Fruit fly (Drosophila melanogaster) whole organism, embryonic: ENCODE results near the gene Yp1.

Experiments used
- Atf3 ChIP-seq: fragments of 200-800 bp; sonication (Bioruptor generic); optimal IDR thresholded peaks from 3 replicates; lab custom pipeline; 2016; ENCODE audit warnings: missing biosample characterization, missing genetic modification characterization
- CG10274 ChIP-seq: fragments of 200-800 bp; sonication (Bioruptor generic); optimal IDR thresholded peaks from 3 replicates; lab custom pipeline; 2017; ENCODE audit warnings: missing biosample characterization, mild to moderate bottlenecking, missing genetic modification characterization
- CG14965 ChIP-seq: fragments of 200-800 bp; sonication (Bioruptor generic); optimal IDR thresholded peaks from 2 replicates; lab custom pipeline; 2016; ENCODE audit warnings: missing biosample characterization, missing genetic modification characterization, borderline replicate concordance
- CG1529 ChIP-seq: fragments of 200-800 bp; sonication (Bioruptor generic); optimal IDR thresholded peaks from 3 replicates; lab custom pipeline; 2018; ENCODE audit warnings: missing biosample characterization, missing genetic modification characterization
- CG18262 ChIP-seq: fragments of 200-800 bp; optimal IDR thresholded peaks from 3 replicates; lab custom pipeline; 2019; ENCODE audit warnings: missing biosample characterization, mild to moderate bottlenecking, missing genetic modification characterization, moderate library complexity
- CG18619 ChIP-seq: fragments of 200-800 bp; sonication (Bioruptor generic); optimal IDR thresholded peaks from 3 replicates; lab custom pipeline; 2017; ENCODE audit warnings: missing biosample characterization, mild to moderate bottlenecking, missing genetic modification characterization
- CG2199 ChIP-seq: fragments of 200-800 bp; sonication (Bioruptor generic); IDR thresholded peaks from 3 replicates; pipeline ENCODE4 v1.3.6; 2022; ENCODE audit warnings: missing biosample characterization, missing genetic modification characterization
- CG2678 ChIP-seq: fragments of 200-800 bp; sonication (Bioruptor generic); optimal IDR thresholded peaks from 3 replicates; lab custom pipeline; 2019; ENCODE audit warnings: missing biosample characterization, mild to moderate bottlenecking, missing genetic modification characterization, moderate library complexity
- CG34224 ChIP-seq: fragments of 200-800 bp; sonication (Bioruptor generic); IDR thresholded peaks from 3 replicates; pipeline ENCODE4 v1.3.6; 2022; ENCODE audit warnings: missing biosample characterization, missing genetic modification characterization; ENCODE audit not compliant: partially characterized antibody
- CG4617 ChIP-seq: fragments of 200-800 bp; sonication (Bioruptor generic); optimal IDR thresholded peaks from 3 replicates; lab custom pipeline; 2016; ENCODE audit warnings: missing biosample characterization, missing genetic modification characterization, borderline replicate concordance
- CG6813 ChIP-seq: fragments of 200-800 bp; sonication (Bioruptor generic); optimal IDR thresholded peaks from 2 replicates; lab custom pipeline; 2017; ENCODE audit warnings: missing biosample characterization, missing genetic modification characterization, mild to moderate bottlenecking, moderate library complexity, missing genetic modification reagents
- CG8765 ChIP-seq: fragments of 200-800 bp; sonication (Bioruptor generic); IDR thresholded peaks from 2 replicates; pipeline ENCODE4 v1.3.6; 2022; ENCODE audit warnings: missing biosample characterization, missing genetic modification characterization
- CG8944 ChIP-seq: fragments of 200-800 bp; sonication (Bioruptor generic); optimal IDR thresholded peaks from 3 replicates; lab custom pipeline; 2016; ENCODE audit warnings: missing biosample characterization, missing genetic modification characterization
- CG9215 ChIP-seq: fragments of 200-800 bp; sonication (Bioruptor generic); IDR thresholded peaks from 2 replicates; pipeline ENCODE4 v1.3.6; 2022; ENCODE audit warnings: missing biosample characterization, missing genetic modification characterization
- CG9817 ChIP-seq: fragments of 200-800 bp; sonication (Bioruptor generic); optimal IDR thresholded peaks from 2 replicates; lab custom pipeline; 2018; ENCODE audit warnings: missing biosample characterization, mild to moderate bottlenecking, missing genetic modification characterization, moderate library complexity
- CHES-1-like ChIP-seq: fragments of 200-800 bp; sonication (Bioruptor generic); optimal IDR thresholded peaks from 2 replicates; lab custom pipeline; 2016; ENCODE audit warnings: missing biosample characterization, missing genetic modification characterization
- Dp ChIP-seq: fragments of 200-800 bp; sonication (Bioruptor generic); optimal IDR thresholded peaks from 2 replicates; lab custom pipeline; 2018; ENCODE audit warnings: missing biosample characterization, mild to moderate bottlenecking, missing genetic modification characterization, moderate library complexity
- Ets65A ChIP-seq: fragments of 200-800 bp; sonication (Bioruptor generic); peaks from one replicate; lab custom pipeline; 2016; ENCODE audit warnings: missing biosample characterization, missing genetic modification characterization
- HLH3B ChIP-seq: fragments of 200-800 bp; sonication (Bioruptor generic); IDR thresholded peaks from 2 replicates; pipeline ENCODE4 v1.3.6; 2022; ENCODE audit warnings: missing biosample characterization, missing genetic modification characterization
- HLHmδ ChIP-seq: fragments of 200-800 bp; sonication (Bioruptor generic); optimal IDR thresholded peaks from 2 replicates; lab custom pipeline; 2018; ENCODE audit warnings: missing biosample characterization, mild to moderate bottlenecking, missing genetic modification characterization, moderate library complexity
- MESR4 ChIP-seq: fragments of 200-800 bp; sonication (Bioruptor generic); optimal IDR thresholded peaks from 2 replicates; lab custom pipeline; 2018; ENCODE audit warnings: missing biosample characterization, mild to moderate bottlenecking, missing genetic modification characterization, moderate library complexity
- Mrtf ChIP-seq: fragments of 200-800 bp; sonication (Bioruptor generic); IDR thresholded peaks from 3 replicates; pipeline ENCODE4 v1.3.6; 2022; ENCODE audit warnings: missing biosample characterization, missing genetic modification characterization
- Xrp1 ChIP-seq: fragments of 200-800 bp; sonication (Bioruptor generic); IDR thresholded peaks from 2 replicates; pipeline ENCODE4 v1.3.6; 2022; ENCODE audit warnings: missing biosample characterization, missing genetic modification characterization
- ac ChIP-seq: fragments of 200-800 bp; sonication (Bioruptor generic); optimal IDR thresholded peaks from 3 replicates; lab custom pipeline; 2017; ENCODE audit warnings: missing biosample characterization, mild to moderate bottlenecking, missing genetic modification characterization
- amos ChIP-seq: fragments of 200-800 bp; sonication (Bioruptor generic); IDR thresholded peaks from 2 replicates; pipeline ENCODE4 v1.3.6; 2022; ENCODE audit warnings: missing biosample characterization, missing genetic modification characterization; ENCODE audit not compliant: partially characterized antibody
- ara ChIP-seq: fragments of 200-800 bp; sonication (Bioruptor generic); IDR thresholded peaks from 2 replicates; pipeline ENCODE4 v1.3.6; 2022; ENCODE audit warnings: missing biosample characterization, missing genetic modification characterization
- bigmax ChIP-seq: fragments of 200-800 bp; sonication (Bioruptor generic); optimal IDR thresholded peaks from 2 replicates; lab custom pipeline; 2018; ENCODE audit warnings: missing biosample characterization, mild to moderate bottlenecking, missing genetic modification characterization
- chinmo ChIP-seq: fragments of 200-800 bp; sonication (Bioruptor generic); IDR thresholded peaks from 4 replicates; pipeline ENCODE4 v1.3.6; 2022; ENCODE audit warnings: missing biosample characterization, missing genetic modification characterization; ENCODE audit not compliant: partially characterized antibody
- chn ChIP-seq: fragments of 200-800 bp; sonication (Bioruptor generic); optimal IDR thresholded peaks from 2 replicates; lab custom pipeline; 2016; ENCODE audit warnings: missing biosample characterization, missing genetic modification characterization
- gce ChIP-seq: fragments of 200-800 bp; sonication (Bioruptor generic); IDR thresholded peaks from 3 replicates; pipeline ENCODE4 v1.3.6; 2022; ENCODE audit warnings: missing biosample characterization, missing genetic modification characterization
- hb ChIP-seq: fragments of 200-800 bp; sonication (Bioruptor generic); IDR thresholded peaks from 3 replicates; pipeline ENCODE4 v1.3.6; 2022; ENCODE audit warnings: missing biosample characterization, missing genetic modification characterization; ENCODE audit not compliant: partially characterized antibody
- klu ChIP-seq: fragments of 200-800 bp; sonication (Bioruptor generic); IDR thresholded peaks from 2 replicates; pipeline ENCODE4 v1.3.6; 2022; ENCODE audit warnings: missing biosample characterization, missing genetic modification characterization
- knrl ChIP-seq: fragments of 200-800 bp; sonication (Bioruptor generic); IDR thresholded peaks from 3 replicates; pipeline ENCODE4 v1.3.6; 2022; ENCODE audit warnings: missing biosample characterization, missing genetic modification characterization; ENCODE audit not compliant: partially characterized antibody
- nerfin-1 ChIP-seq: fragments of 200-800 bp; sonication (Bioruptor generic); optimal IDR thresholded peaks from 3 replicates; lab custom pipeline; 2019; ENCODE audit warnings: missing biosample characterization, mild to moderate bottlenecking, missing genetic modification characterization, moderate library complexity
- pzg ChIP-seq: fragments of 200-800 bp; sonication (Bioruptor generic); optimal IDR thresholded peaks from 3 replicates; lab custom pipeline; 2018; ENCODE audit warnings: missing biosample characterization, mild to moderate bottlenecking, missing genetic modification characterization, moderate library complexity
- sens ChIP-seq: fragments of 200-800 bp; sonication (Bioruptor generic); peaks from one replicate; lab custom pipeline; 2016; ENCODE audit warnings: missing biosample characterization, missing genetic modification characterization
- seq ChIP-seq: fragments of 200-800 bp; sonication (Bioruptor generic); IDR thresholded peaks from 2 replicates; pipeline ENCODE4 v1.3.6; 2022; ENCODE audit warnings: missing biosample characterization, missing genetic modification characterization
- sima ChIP-seq: fragments of 200-800 bp; sonication (Bioruptor generic); optimal IDR thresholded peaks from 2 replicates; lab custom pipeline; 2016; ENCODE audit warnings: missing biosample characterization, missing genetic modification characterization
- sisA ChIP-seq: fragments of 200-800 bp; sonication (Bioruptor generic); IDR thresholded peaks from 2 replicates; pipeline ENCODE4 v1.3.6; 2022; ENCODE audit warnings: missing biosample characterization, missing genetic modification characterization
- so ChIP-seq: fragments of 200-800 bp; sonication (Bioruptor generic); IDR thresholded peaks from 3 replicates; pipeline ENCODE4 v1.3.6; 2022; ENCODE audit warnings: missing biosample characterization, missing genetic modification characterization
- sug ChIP-seq: fragments of 200-800 bp; optimal IDR thresholded peaks from 2 replicates; lab custom pipeline; 2019; ENCODE audit warnings: missing biosample characterization, mild to moderate bottlenecking, missing genetic modification characterization, moderate library complexity
- zf30C ChIP-seq: fragments of 200-800 bp; sonication (Bioruptor generic); optimal IDR thresholded peaks from 3 replicates; lab custom pipeline; 2018; ENCODE audit warnings: missing biosample characterization, mild to moderate bottlenecking, missing genetic modification characterization

Yp1 gene

dm6 chrX:10067528-10067927 lies 13.9 kb downstream of the Yp1 start (continued):
- TF ChIP-seq seq (GFP tag; lab: Robert Waterston, UW): 0 out of 2 replicates have a peak, but pooled peaks have one; percentile 21
- no peak for TF ChIP-seq CG2678 (tag; lab: Kevin White, UChicago)
- TF ChIP-seq pzg: no peak
- TF ChIP-seq nerfin-1 (tag; lab: Kevin White, UChicago): no peak
- no peak for TF ChIP-seq knrl (GFP tag; lab: Robert Waterston, UW)
- no peak for TF ChIP-seq bigmax (GFP tag; lab: Kevin White, UChicago)
- TF ChIP-seq ara (GFP tag; lab: Robert Waterston, UW): no peak
- TF ChIP-seq CG9817 (tag; lab: Kevin White, UChicago): peak; percentile 17
- no peak for TF ChIP-seq CHES-1-like (GFP tag; lab: Kevin White, UChicago)
- peak; percentile 93 for TF ChIP-seq Ets65A (GFP tag; lab: Kevin White, UChicago)
- peak; percentile 16 for TF ChIP-seq chn (GFP tag; lab: Kevin White, UChicago)
- peak; percentile 32 for TF ChIP-seq CG18262 (tag; lab: Kevin White, UChicago)
- TF ChIP-seq HLHmδ (GFP tag; lab: Kevin White, UChicago): no peak
- no peak for TF ChIP-seq sug (tag; lab: Kevin White, UChicago)
- TF ChIP-seq zf30C (GFP tag; lab: Kevin White, UChicago): no peak
- TF ChIP-seq so (GFP tag; lab: Robert Waterston, UW): no peak
- no peak for TF ChIP-seq CG4617 (GFP tag; lab: Kevin White, UChicago)
- TF ChIP-seq CG8765: peak; percentile 20; the same call in 1 of the 2 replicates
- peak; percentile 72; the same call in 1 of the 2 replicates for TF ChIP-seq Xrp1
- 0 out of 3 replicates have a peak, but pooled peaks have one; percentile 57 for TF ChIP-seq Mrtf
- TF ChIP-seq CG9215: 0 out of 2 replicates have a peak, but pooled peaks have one; percentile 10
- TF ChIP-seq Dp (GFP tag; lab: Kevin White, UChicago): no peak
- peak; percentile 57 for TF ChIP-seq sisA (GFP tag; lab: Robert Waterston, UW)
- TF ChIP-seq amos (GFP tag; lab: Robert Waterston, UW): no peak
- no peak for TF ChIP-seq CG18619 (GFP tag; lab: Kevin White, UChicago)
- TF ChIP-seq CG34224 (GFP tag; lab: Robert Waterston, UW): no peak
- TF ChIP-seq klu: peak; percentile 36; the same call in 1 of the 2 replicates
- TF ChIP-seq sima (GFP tag; lab: Kevin White, UChicago): no peak
- TF ChIP-seq Atf3 (GFP tag; lab: Kevin White, UChicago): peak; percentile 10
- no peak for TF ChIP-seq CG10274
- TF ChIP-seq sens: peak; percentile 89
- TF ChIP-seq MESR4: no peak
- no peak for TF ChIP-seq hb (GFP tag; lab: Robert Waterston, UW)
- 0 out of 3 replicates have a peak, but pooled peaks have one; percentile 18 for TF ChIP-seq gce (GFP tag; lab: Robert Waterston, UW)
- peak; percentile 17 for TF ChIP-seq CG6813 (GFP tag; lab: Kevin White, UChicago)
- TF ChIP-seq HLH3B (GFP tag; lab: Robert Waterston, UW): peak; percentile 50; the same call in 1 of the 2 replicates
- TF ChIP-seq CG1529 (GFP tag; lab: Kevin White, UChicago): peak; percentile 20
- TF ChIP-seq ac: no peak
- no peak for TF ChIP-seq chinmo (GFP tag; lab: Robert Waterston, UW)
- TF ChIP-seq CG14965 (GFP tag; lab: Kevin White, UChicago): no peak
- TF ChIP-seq CG2199: no peak
- no peak for TF ChIP-seq CG8944
